Fruit fly (Drosophila melanogaster): Measurements from ENCODE around the gene CG1909.

Gene CG1909

DNA sequence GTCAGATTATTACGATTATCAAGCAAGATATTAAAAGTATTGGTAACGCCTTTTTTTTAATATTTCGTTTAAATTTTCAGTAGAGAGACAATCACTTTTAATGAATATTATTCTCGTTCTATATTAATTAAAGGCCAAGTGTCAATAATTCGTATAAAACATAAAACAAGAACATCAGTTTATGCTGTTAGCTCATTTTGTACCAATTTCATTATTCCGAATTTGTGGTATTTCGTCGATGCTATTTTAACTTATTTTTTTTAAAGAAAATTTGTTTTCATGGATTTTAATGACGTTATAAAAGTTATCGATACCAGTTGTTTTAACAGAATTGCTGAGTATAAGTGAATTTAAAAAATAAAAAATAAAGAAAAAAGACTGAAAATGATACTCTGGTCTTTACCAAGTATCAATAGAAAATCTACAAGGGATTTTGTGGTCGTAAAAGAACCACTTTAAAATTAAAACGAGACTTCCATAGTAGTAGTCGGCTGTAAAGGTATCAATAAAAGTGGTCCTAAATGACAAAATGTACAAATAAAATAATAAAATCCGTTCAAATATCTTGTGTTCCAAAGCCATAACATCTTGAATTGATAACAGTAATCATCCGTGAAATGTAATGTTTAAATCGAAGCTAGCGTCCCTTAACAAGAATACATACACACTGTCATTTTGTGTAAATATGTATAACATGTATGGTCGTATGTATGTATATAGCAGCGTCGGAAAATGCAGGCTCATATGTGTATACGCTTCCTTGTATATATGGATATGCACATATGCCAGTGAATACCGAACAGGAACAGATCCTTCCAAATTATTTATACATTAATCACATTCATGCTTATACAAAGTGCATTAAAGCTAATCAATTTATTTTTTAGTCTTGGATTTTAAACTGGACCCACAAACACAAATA is 27.8 kb downstream of the CG1909 start, which contains the start of gene Eph:
Eph (plus strand) TSS at position 287 of the 922 bp plus-strand sequence.
- TF ChIP-seq Dll (optimal IDR thresholded peaks at IDR 0.05) (no peak), psq (optimal IDR thresholded peaks at IDR 0.05) (no peak), pan (optimal IDR thresholded peaks at IDR 0.05) (no peak)

DNA sequence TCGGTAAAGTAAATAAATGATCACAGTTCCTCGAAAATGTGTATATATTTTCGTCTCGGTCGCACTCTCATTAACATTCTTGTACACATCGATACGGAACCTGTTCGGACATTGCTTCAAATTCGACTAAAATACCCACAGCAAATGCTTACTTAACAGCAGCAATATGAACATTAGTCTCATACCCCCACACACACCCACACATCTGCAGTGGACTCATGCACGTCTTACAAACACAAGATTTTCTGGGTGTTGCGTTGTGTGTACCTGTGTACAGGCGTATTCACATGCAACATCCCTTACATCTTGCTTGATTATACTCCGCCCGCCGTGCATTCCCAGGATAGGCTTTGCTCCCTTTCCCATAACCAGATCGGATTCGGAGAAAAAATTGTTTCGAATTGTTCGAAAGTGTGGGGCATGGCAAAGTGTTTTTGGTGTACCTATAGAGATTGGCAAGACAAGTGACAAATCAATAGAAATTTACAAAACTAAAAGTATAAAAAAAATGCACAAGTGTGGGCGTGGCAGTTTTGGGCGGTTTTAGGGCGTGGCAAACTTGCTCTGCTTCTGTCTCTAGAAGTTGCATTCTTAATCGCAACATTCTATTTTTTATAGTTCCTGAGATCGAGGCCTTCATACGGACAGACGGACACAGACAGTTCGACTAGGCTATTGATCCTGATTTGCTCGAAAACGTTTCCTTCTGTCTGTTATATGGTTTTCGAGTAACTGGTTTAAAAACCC is 43.2 kb downstream of the CG1909 start, which contains the start of gene mav:
mav (minus strand) TSS at position 134 of the 747 bp plus-strand sequence.
- TF ChIP-seq pan (optimal IDR thresholded peaks at IDR 0.05) (no peak), CG8478 (optimal IDR thresholded peaks at IDR 0.05) (no peak), EcR (GFP tag; optimal IDR thresholded peaks at IDR 0.05) (no peak), Dll (optimal IDR thresholded peaks at IDR 0.05) (no peak), usp (GFP tag; optimal IDR thresholded peaks at IDR 0.05) (no peak), psq (optimal IDR thresholded peaks at IDR 0.05) (no peak)

DNA sequence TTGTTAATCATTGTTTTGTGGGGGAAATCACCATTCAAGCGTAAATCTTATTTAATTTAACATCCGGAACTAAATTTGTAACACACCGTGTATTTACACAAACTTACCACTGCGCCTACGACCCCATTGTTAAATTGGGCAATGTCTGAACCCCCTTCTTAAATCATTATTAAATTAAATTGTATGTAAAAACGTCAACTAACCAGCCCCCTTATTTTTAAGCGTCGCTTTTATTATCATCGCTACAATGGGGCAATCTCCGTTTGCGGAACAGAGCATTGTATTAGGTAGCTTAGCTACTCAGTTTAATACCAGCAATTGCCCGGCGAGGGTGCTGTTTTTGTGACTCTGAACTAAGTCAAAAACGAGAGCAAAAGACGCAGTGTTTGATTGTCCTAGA is 46.5 kb downstream of the CG1909 start, which contains the start of gene Gat:
Gat (plus strand) TSS at position 301 of the 400 bp plus-strand sequence.
- TF ChIP-seq Dll (optimal IDR thresholded peaks at IDR 0.05) (no peak), usp (GFP tag; optimal IDR thresholded peaks at IDR 0.05) (no peak), CG8478 (optimal IDR thresholded peaks at IDR 0.05) (no peak), psq (optimal IDR thresholded peaks at IDR 0.05) (no peak), EcR (GFP tag; optimal IDR thresholded peaks at IDR 0.05) (no peak), pan (optimal IDR thresholded peaks at IDR 0.05) (no peak)
